Worm (Caenorhabditis elegans): ENCODE measurements around the gene swsn-4.

DNA sequence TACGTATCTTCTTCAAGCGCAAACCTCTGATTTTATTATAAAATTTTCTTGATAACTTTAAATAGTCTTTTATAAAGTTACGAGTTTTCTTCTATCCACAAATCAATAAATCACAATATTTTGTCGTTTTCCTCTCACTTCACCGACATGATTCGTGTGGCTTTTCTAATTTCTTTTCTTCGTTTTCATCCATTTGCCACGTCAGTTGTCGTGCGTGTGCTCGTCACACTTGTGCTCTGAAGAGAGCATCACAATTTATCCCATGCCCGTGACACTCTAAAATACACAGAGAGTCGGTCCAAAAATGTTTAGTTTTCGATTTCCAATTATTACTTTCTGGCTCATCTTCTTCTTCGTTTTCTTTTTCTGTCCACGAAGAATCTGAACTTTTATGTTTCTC lies 13.9 kb upstream of the swsn-4 start:
- TF ChIP-seq blmp-1 (tag; optimal IDR thresholded peaks at IDR 0.05) (no peak), unc-62 (GFP tag; optimal IDR thresholded peaks at IDR 0.05) (no peak), ces-1 (GFP tag; optimal IDR thresholded peaks at IDR 0.05) (no peak), swsn-7 (tag; optimal IDR thresholded peaks at IDR 0.05) (no peak), ztf-4 (tag; optimal IDR thresholded peaks at IDR 0.05) (no peak), pax-3 (tag; optimal IDR thresholded peaks at IDR 0.05) (no peak), jun-1 (tag; optimal IDR thresholded peaks at IDR 0.05) (no peak), ceh-8 (GFP tag; optimal IDR thresholded peaks at IDR 0.05) (no peak), lir-3 (tag; optimal IDR thresholded peaks at IDR 0.05; ENCODE audit: poor library complexity) (no peak), nhr-77 (tag; optimal IDR thresholded peaks at IDR 0.05) (no peak), ama-1 (optimal IDR thresholded peaks at IDR 0.05) (no peak), snpc-4 (tag; optimal IDR thresholded peaks at IDR 0.05) (no peak)

Measured in whole organism, L1 larva.